Worm (Caenorhabditis elegans) whole organism, L1 larva: Measurements from ENCODE around the gene smg-6.
"Not testable (repeated sequence)": the region's sequence is repeated elsewhere in the genome, so short reads cannot be mapped to it uniquely, and the experiment has no call there.

Experiments used
- aha-1 ChIP-seq: fragments of 150-350 bp; optimal IDR thresholded peaks from 2 replicates; lab custom pipeline; 2014; ENCODE audit warnings: missing biosample characterization, missing genetic modification characterization
- aly-2 ChIP-seq: fragments of 150-350 bp; optimal IDR thresholded peaks from 2 replicates; lab custom pipeline; 2014; ENCODE audit warnings: missing biosample characterization, missing genetic modification characterization
- blmp-1 ChIP-seq: fragments of 150-350 bp; optimal IDR thresholded peaks from 2 replicates; lab custom pipeline; 2014; ENCODE audit warnings: missing biosample characterization, missing genetic modification characterization
- fos-1 ChIP-seq: fragments of 150-350 bp; optimal IDR thresholded peaks from 2 replicates; lab custom pipeline; 2014; ENCODE audit warnings: missing biosample characterization, missing genetic modification characterization
- hlh-4 ChIP-seq: sonication (generic microtip); optimal IDR thresholded peaks from 2 replicates; lab custom pipeline; 2016; ENCODE audit warnings: mild to moderate bottlenecking, missing genetic modification characterization, missing compliant biosample characterization
- lin-39 ChIP-seq: fragments of 150-350 bp; optimal IDR thresholded peaks from 2 replicates; lab custom pipeline; 2014; ENCODE audit warnings: missing biosample characterization, missing genetic modification reagents, missing genetic modification characterization
- lir-3 ChIP-seq: sonication (generic microtip); optimal IDR thresholded peaks from 2 replicates; lab custom pipeline; 2016; ENCODE audit warnings: mild to moderate bottlenecking, missing genetic modification characterization, moderate library complexity, missing compliant biosample characterization; ENCODE audit not compliant: poor library complexity
- nhr-11 ChIP-seq: fragments of 150-350 bp; optimal IDR thresholded peaks from 2 replicates; lab custom pipeline; 2014; ENCODE audit warnings: missing biosample characterization, missing genetic modification characterization
- nhr-12 ChIP-seq: sonication (generic microtip); optimal IDR thresholded peaks from 2 replicates; lab custom pipeline; 2017; ENCODE audit warnings: missing biosample characterization, missing genetic modification characterization
- nhr-76 ChIP-seq: sonication (generic microtip); optimal IDR thresholded peaks from 2 replicates; lab custom pipeline; 2017; ENCODE audit warnings: missing biosample characterization, missing genetic modification characterization
- skn-1 ChIP-seq: fragments of 150-350 bp; optimal IDR thresholded peaks from 2 replicates; lab custom pipeline; 2014; ENCODE audit warnings: missing biosample characterization, missing genetic modification characterization
- sptf-1 ChIP-seq: fragments of 150-350 bp; optimal IDR thresholded peaks from 2 replicates; lab custom pipeline; 2014; ENCODE audit warnings: missing biosample characterization, missing genetic modification characterization

ce11 chrIII:2458742-2459141, 14.9 kb upstream of the smg-6 start, which contains the start of gene E02H9.3:
- TF ChIP-seq lin-39 (tag; lab: Kevin White, UChicago); nhr-11 (tag; lab: Kevin White, UChicago); aha-1 (tag; lab: Kevin White, UChicago); hlh-4 (tag; lab: Kevin White, UChicago); nhr-76 (tag; lab: Kevin White, UChicago); fos-1 (tag; lab: Kevin White, UChicago); blmp-1 (tag; lab: Kevin White, UChicago); skn-1 (tag; lab: Kevin White, UChicago); aly-2 (tag; lab: Kevin White, UChicago); sptf-1 (tag; lab: Kevin White, UChicago); nhr-12 (tag; lab: Kevin White, UChicago); lir-3: not testable (repeated sequence)
